Fruit fly (Drosophila melanogaster): ENCODE data around the gene CG13078.

The CG13078 gene

DNA sequence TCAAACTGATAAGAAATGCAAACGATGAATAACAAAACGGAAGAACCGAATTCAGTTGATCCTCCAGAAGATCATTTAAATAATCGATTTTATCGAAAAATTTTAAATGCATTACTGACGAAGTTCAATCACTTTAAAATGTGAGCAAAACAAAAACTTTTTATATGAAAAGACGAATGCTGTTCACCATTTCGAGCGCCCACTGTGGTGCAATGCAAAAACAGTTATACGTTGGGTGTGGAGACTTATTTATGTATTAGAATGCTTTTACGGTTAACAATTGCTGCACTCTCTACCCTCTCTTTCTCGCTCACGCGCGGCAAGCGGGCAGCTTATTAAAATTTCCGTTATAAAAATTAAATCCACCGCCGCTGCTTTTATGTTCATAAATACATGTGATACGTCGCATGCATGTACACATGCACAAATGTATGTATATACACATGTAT is 7.1 kb downstream of the CG13078 start (continued):
- peak; percentile 81 for TF ChIP-seq Med (GFP tag)
- TF ChIP-seq CG6765 (GFP tag; optimal IDR thresholded peaks at IDR 0.05): no peak
- no peak for TF ChIP-seq Dek (tag; optimal IDR thresholded peaks at IDR 0.05)
- no peak for TF ChIP-seq bbx (GFP tag; IDR thresholded peaks at IDR 0.05; ENCODE audit: partially characterized antibody)
- no peak for TF ChIP-seq Gug (GFP tag; IDR thresholded peaks at IDR 0.05)
- peak; percentile 47 for TF ChIP-seq oc (tag; optimal IDR thresholded peaks at IDR 0.05)
- peak; percentile 9 for TF ChIP-seq Oli (tag; optimal IDR thresholded peaks at IDR 0.05)
- no peak for TF ChIP-seq D (optimal IDR thresholded peaks at IDR 0.05)
- peak; percentile 7 for TF ChIP-seq D (GFP tag; optimal IDR thresholded peaks at IDR 0.05)
- no peak for TF ChIP-seq CG3847 (GFP tag; IDR thresholded peaks at IDR 0.05)
- no peak for TF ChIP-seq zen (tag; optimal IDR thresholded peaks at IDR 0.05)
- peak; percentile 53 for TF ChIP-seq cg (GFP tag; optimal IDR thresholded peaks at IDR 0.05)
- no peak for TF ChIP-seq Fer1 (GFP tag; optimal IDR thresholded peaks at IDR 0.05)
- no peak for TF ChIP-seq CG4617 (GFP tag; optimal IDR thresholded peaks at IDR 0.05; ENCODE audit: borderline replicate concordance)
- TF ChIP-seq ato (GFP tag; IDR thresholded peaks at IDR 0.05; ENCODE audit: partially characterized antibody): no peak
- TF ChIP-seq gsb-n (tag; optimal IDR thresholded peaks at IDR 0.05): peak; percentile 21
- TF ChIP-seq CG9727 (GFP tag; optimal IDR thresholded peaks at IDR 0.05): no peak
- TF ChIP-seq grau (tag; optimal IDR thresholded peaks at IDR 0.05): peak; percentile 74
- TF ChIP-seq BtbVII (GFP tag; optimal IDR thresholded peaks at IDR 0.05): no peak
- TF ChIP-seq gcm2 (GFP tag; optimal IDR thresholded peaks at IDR 0.05): no peak
- TF ChIP-seq MBD-R2 (GFP tag; IDR thresholded peaks at IDR 0.05): no peak
- TF ChIP-seq CG12659 (GFP tag; optimal IDR thresholded peaks at IDR 0.05): no peak
- 0 out of 2 replicates have a peak, but pooled peaks have one; percentile 34 for TF ChIP-seq Drgx (GFP tag; IDR thresholded peaks at IDR 0.05)
- TF ChIP-seq CG17612 (GFP tag; IDR thresholded peaks at IDR 0.05): no peak
- TF ChIP-seq hb (GFP tag; IDR thresholded peaks at IDR 0.05; ENCODE audit: partially characterized antibody): no peak
- no peak for TF ChIP-seq chif (GFP tag; optimal IDR thresholded peaks at IDR 0.05)
- no peak for TF ChIP-seq fd96Cb (tag; optimal IDR thresholded peaks at IDR 0.05)
- peak; percentile 37 for TF ChIP-seq Vsx1 (GFP tag; optimal IDR thresholded peaks at IDR 0.05)

DNA sequence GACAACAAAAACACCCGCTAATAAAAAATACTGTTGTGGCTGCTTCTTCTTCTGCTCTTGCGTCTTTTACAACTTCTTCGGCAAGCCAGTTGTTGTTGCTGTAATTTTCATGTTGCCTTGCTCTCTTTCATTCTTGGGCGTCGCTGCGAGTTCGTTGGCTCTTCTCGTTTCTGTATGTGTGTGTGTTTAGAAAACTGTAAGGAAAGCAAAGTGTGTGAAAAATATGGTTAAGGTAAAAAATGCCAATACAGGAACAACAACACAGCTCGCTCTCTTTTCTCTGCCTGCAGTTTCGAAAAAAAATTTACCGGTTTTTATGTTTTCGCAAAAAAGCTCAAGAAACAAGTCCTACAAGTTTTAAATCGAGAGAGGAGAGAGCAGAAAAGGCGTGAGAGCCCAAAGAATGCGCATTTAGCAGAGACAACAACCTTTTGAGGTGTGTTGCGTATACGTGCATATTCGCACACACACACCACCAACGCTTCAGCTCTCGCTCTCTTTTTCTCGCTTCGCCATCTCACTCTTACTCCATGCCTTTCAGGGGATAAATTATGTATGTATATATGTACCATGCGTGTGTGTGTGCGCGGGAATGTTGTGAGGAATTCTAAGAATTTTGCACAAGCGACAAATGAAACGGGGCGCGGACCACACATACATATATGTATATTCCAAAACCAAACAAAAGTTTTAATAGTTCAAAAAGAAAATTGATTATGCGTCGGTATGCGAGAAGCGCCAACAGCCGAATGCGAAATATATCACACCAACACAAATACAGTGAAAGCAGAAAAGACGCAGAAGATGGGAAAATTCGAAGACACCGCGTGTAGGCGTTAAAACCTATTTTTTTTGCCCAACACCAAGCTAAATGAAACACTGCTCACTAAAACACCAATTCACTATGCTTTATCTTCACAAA is 8.1 kb downstream of the CG13078 start:
- TF ChIP-seq Sin3A (optimal IDR thresholded peaks at IDR 0.05) (peak; percentile 19), CG1603 (tag; optimal IDR thresholded peaks at IDR 0.05) (peak; percentile 9), lbe (GFP tag; optimal IDR thresholded peaks at IDR 0.05) (peak; percentile 22), Opbp (GFP tag; IDR thresholded peaks at IDR 0.05; ENCODE audit: partially characterized antibody) (peak; percentile 40; the same call in 1 of the 3 replicates), pita (GFP tag; optimal IDR thresholded peaks at IDR 0.05) (peak; percentile 46), Chrac-16 (GFP tag; optimal IDR thresholded peaks at IDR 0.05) (no peak), GATAe (GFP tag; conservative IDR thresholded peaks at IDR 0.05) (no peak), CG9876 (GFP tag; optimal IDR thresholded peaks at IDR 0.05) (no peak), H2.0 (GFP tag; IDR thresholded peaks at IDR 0.05) (no peak), unpg (GFP tag; optimal IDR thresholded peaks at IDR 0.05) (no peak), CG6791 (GFP tag; IDR thresholded peaks at IDR 0.05; ENCODE audit: partially characterized antibody) (peak; percentile 50; the same call in 2 of the 3 replicates), Poxn (GFP tag; IDR thresholded peaks at IDR 0.05) (no peak), Adf1 (GFP tag; IDR thresholded peaks at IDR 0.05) (peak; percentile 53; the same call in 1 of the 2 replicates), chinmo (GFP tag; IDR thresholded peaks at IDR 0.05; ENCODE audit: partially characterized antibody) (peak; percentile 97), CHES-1-like (GFP tag; optimal IDR thresholded peaks at IDR 0.05) (peak; percentile 44), CG1832 (GFP tag; optimal IDR thresholded peaks at IDR 0.05) (peak; percentile 82), nom (GFP tag; optimal IDR thresholded peaks at IDR 0.05) (peak; percentile 34), CG11695 (GFP tag; IDR thresholded peaks at IDR 0.05) (no peak), zen2 (GFP tag; IDR thresholded peaks at IDR 0.05; ENCODE audit: partially characterized antibody) (0 out of 3 replicates have a peak, but pooled peaks have one; percentile 38), rib (GFP tag; IDR thresholded peaks at IDR 0.05) (peak; percentile 97), Xrp1 (GFP tag; IDR thresholded peaks at IDR 0.05) (peak; percentile 6; the same call in 1 of the 2 replicates)
